Worm (Caenorhabditis elegans): ENCODE measurements around the gene grl-6.

The grl-6 gene

DNA sequence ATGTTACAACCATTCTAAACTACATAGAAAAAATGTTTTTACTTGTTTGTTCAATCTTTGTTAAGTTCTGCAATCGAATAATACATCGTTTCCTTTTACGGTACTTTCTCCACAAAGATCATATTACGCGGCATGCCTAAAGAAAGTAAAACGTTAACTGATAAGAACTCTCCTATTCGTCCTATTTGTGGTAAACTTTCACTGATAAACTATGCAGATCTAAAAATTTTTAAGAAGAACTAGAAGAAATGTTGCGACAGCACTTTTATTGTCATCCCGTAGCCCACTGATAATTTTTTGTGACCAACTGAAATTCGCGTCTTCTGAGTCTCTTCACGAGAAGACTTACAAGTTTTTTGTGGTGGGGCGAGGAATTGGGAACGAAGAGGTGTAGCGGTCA is 23.6 kb downstream of the grl-6 start:
- TF ChIP-seq lsy-2 (tag; optimal IDR thresholded peaks at IDR 0.05) (no peak), nhr-237 (tag; optimal IDR thresholded peaks at IDR 0.05) (no peak), unc-62 (GFP tag; optimal IDR thresholded peaks at IDR 0.05) (no peak), ces-1 (GFP tag; optimal IDR thresholded peaks at IDR 0.05) (no peak), ham-2 (GFP tag; optimal IDR thresholded peaks at IDR 0.05) (no peak), ceh-39 (tag; optimal IDR thresholded peaks at IDR 0.05) (no peak), nhr-76 (tag; optimal IDR thresholded peaks at IDR 0.05) (no peak)

ce11 chrX:6420681-6421080 is 30.1 kb downstream of the grl-6 start, which contains the start of gene K10C2.12:
Gene K10C2.12 (minus strand): TSS chrX:6420781.
- TF ChIP-seq unc-39 (tag; optimal IDR thresholded peaks at IDR 0.05): no peak
- TF ChIP-seq sptf-1 (tag; optimal IDR thresholded peaks at IDR 0.05): no peak
- no peak for TF ChIP-seq snpc-4 (tag; optimal IDR thresholded peaks at IDR 0.05)
- no peak for TF ChIP-seq zip-8 (tag; optimal IDR thresholded peaks at IDR 0.05)
- TF ChIP-seq elt-3 (tag; optimal IDR thresholded peaks at IDR 0.05): no peak
- TF ChIP-seq lin-13 (tag; optimal IDR thresholded peaks at IDR 0.05): no peak
- no peak for TF ChIP-seq cnd-1 (tag; optimal IDR thresholded peaks at IDR 0.05)
- TF ChIP-seq nhr-28 (tag; optimal IDR thresholded peaks at IDR 0.05): no peak

DNA sequence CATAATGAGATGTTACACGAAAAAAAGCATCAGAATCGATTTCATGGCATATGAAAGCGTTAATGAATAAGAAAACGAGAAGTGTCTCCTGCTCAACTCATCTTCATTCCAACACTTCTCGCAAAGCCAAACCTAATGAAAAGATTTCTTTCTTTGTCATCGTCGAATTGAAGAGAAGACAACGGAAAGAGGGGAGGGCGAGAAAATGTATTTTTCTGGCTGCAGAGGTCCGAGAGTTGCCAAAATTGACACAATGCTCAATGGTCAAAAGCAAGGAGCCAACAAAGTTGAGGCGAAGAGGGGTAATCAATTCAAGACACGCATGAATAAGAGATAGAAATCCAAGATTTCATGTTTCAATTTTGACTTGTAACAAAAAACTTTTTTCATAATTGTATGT is 31.6 kb downstream of the grl-6 start:
- TF ChIP-seq zip-8 (tag; optimal IDR thresholded peaks at IDR 0.05) (no peak), ces-1 (GFP tag; optimal IDR thresholded peaks at IDR 0.05) (peak; percentile 71)

DNA sequence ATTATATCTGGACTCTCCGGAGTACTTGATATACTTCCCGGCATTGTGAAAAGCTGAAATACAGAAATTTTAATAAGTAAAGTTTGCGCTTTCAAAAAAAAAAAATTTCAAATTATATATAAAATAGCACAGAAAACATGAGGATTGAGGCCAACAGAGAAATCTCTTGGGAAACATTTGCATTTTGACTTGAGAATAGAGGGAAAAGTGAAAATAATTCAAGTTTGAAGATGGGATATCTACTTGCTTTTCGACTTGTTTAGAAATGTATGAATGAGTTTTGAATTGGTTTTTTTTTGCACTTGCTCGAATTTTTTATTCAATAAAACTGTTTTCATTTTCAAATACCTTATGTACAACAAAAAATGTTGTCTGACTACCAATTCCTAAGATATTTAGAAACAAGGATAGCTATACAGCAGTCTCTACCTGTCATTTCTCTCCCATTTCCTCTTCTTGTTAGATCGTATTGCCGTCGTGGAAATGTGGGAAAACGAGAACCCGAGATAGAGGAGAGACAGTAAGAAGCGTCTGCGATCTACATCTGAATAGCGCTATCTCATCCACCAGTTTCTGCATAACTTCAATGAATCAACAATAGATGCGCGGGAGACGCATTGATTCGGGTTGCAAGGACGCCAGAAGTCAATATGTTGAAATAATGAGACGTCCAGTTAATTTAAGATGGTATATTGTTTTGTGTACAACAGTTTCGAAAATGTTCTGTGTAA is 34.2 kb downstream of the grl-6 start, which contains the start of gene T22E5.6:
T22E5.6 (minus strand) TSS at position 51 of the 731 bp plus-strand sequence.
- TF ChIP-seq cnd-1 (tag; optimal IDR thresholded peaks at IDR 0.05): no peak
- no peak for TF ChIP-seq lin-32 (GFP tag; optimal IDR thresholded peaks at IDR 0.05)
- no peak for TF ChIP-seq nhr-12 (tag; optimal IDR thresholded peaks at IDR 0.05)
- TF ChIP-seq ztf-11 (tag; optimal IDR thresholded peaks at IDR 0.05): no peak
- TF ChIP-seq blmp-1 (tag; optimal IDR thresholded peaks at IDR 0.05): no peak
- TF ChIP-seq ham-2 (GFP tag; optimal IDR thresholded peaks at IDR 0.05): peak; percentile 7
- TF ChIP-seq nhr-2 (tag; optimal IDR thresholded peaks at IDR 0.05): no peak

ce11 chrX:6413583-6413982 is 37.2 kb downstream of the grl-6 start:
- TF ChIP-seq zip-8 (tag; optimal IDR thresholded peaks at IDR 0.05): peak; percentile 82
- no peak for TF ChIP-seq sptf-1 (tag; optimal IDR thresholded peaks at IDR 0.05)

DNA sequence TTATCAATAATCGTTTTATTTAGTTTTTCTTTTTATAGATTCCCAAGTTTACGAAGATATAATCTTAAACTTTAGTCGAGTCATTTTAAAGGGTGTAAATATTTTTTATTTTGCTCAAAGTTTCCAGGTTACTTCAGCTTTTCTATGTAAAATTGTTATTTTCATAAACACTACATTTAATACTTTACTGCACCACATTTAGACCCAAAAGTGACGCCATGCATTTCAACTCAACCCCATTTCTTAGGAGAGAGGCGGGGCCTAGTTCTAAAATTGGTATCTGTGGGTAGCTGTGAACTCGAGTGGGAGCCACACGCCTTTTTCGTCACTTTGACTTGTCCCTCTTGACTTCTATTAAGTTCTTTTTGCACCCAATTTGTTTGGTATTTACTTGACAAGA is 38.2 kb downstream of the grl-6 start, which contains the start of gene T22E5.1:
T22E5.1 (plus strand) TSS at position 301 of the 400 bp plus-strand sequence.
- TF ChIP-seq lin-13 (tag; optimal IDR thresholded peaks at IDR 0.05) (no peak), ces-1 (GFP tag; optimal IDR thresholded peaks at IDR 0.05) (no peak)

DNA sequence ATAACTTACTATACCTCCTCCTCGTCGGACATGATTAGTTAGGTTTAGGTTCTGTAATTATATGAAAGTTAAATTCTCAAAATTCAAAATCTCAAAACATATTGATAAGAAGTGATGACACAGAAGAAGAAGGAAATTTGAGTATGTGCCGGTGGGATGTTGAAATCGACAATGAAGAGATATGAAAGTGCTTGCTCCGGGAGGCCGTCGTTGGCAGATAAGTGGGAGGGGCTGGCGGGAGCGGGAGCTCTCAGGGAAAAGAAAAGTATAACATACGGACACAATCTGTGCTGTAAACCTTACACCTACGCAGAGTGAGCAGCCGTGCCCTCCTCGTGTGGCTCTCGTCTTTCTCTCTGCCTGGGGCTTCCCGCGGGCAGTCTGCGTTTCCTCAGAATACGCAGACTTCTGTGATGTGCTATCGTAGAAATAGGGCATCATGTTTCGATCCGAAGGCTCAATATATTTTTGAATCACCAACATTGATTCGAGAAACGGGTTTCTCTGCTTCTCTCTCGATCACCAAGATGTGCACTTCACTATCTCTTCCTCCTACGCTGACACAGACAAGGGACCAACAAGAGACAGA is 40.5 kb downstream of the grl-6 start, which contains the start of gene mup-2:
mup-2 (minus strand) TSS at position 51 of the 589 bp plus-strand sequence.
- no peak for TF ChIP-seq pha-4 (tag; optimal IDR thresholded peaks at IDR 0.05)
- TF ChIP-seq lin-13 (tag; optimal IDR thresholded peaks at IDR 0.05): no peak
- TF ChIP-seq elt-1 (tag; optimal IDR thresholded peaks at IDR 0.05; ENCODE audit: borderline replicate concordance, insufficient read depth): no peak
- no peak for TF ChIP-seq ceh-43 (GFP tag; optimal IDR thresholded peaks at IDR 0.05)
- TF ChIP-seq unc-120 (tag; optimal IDR thresholded peaks at IDR 0.05; ENCODE audit: poor library complexity, severe bottlenecking): peak; percentile 93
- peak; percentile 75 for TF ChIP-seq unc-62 (GFP tag; optimal IDR thresholded peaks at IDR 0.05)
- TF ChIP-seq hlh-1 (tag; optimal IDR thresholded peaks at IDR 0.05): peak; percentile 96

DNA sequence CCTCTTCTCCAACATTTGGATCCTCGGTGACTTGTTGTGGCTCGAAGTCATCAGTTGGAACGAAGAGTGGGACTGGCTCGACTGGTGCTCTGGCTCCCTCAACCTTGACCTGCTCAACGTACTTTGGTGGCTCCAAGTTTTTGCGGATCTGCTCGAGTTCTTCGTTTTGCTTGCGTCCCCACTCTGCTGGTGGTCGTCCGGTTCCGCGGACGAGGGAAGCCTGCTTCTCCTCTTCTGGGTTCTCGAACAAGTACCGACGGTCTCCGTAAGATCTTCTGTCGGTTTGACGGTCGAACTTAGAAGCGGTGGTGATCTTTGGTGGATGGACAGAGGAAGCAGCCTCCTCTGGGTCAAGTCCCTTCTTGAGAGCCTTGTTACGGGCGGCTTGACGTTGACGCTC is 42.0 kb downstream of the grl-6 start:
- TF ChIP-seq lsy-2 (tag; optimal IDR thresholded peaks at IDR 0.05) (no peak), unc-39 (tag; optimal IDR thresholded peaks at IDR 0.05) (no peak), elt-3 (tag; optimal IDR thresholded peaks at IDR 0.05) (no peak), ceh-39 (tag; optimal IDR thresholded peaks at IDR 0.05) (no peak), ham-2 (GFP tag; optimal IDR thresholded peaks at IDR 0.05) (no peak), sptf-1 (tag; optimal IDR thresholded peaks at IDR 0.05) (no peak), unc-120 (tag; optimal IDR thresholded peaks at IDR 0.05; ENCODE audit: poor library complexity, severe bottlenecking) (no peak), snpc-4 (tag; optimal IDR thresholded peaks at IDR 0.05) (no peak), ceh-43 (GFP tag; optimal IDR thresholded peaks at IDR 0.05) (no peak), tbx-8 (GFP tag; optimal IDR thresholded peaks at IDR 0.05) (no peak), mls-2 (tag; optimal IDR thresholded peaks at IDR 0.05) (no peak)

Data from whole organism, mixed stage, embryonic.